Fruit fly (Drosophila melanogaster) whole organism, embryonic: ENCODE measurements around the gene CG4586.

Experiments
- Atf3 ChIP-seq: fragments of 200-800 bp; sonication (Bioruptor generic); optimal IDR thresholded peaks from 3 replicates; lab custom pipeline; 2016; ENCODE audit warnings: missing biosample characterization, missing genetic modification characterization
- B-H2 ChIP-seq: fragments of 200-800 bp; sonication (Bioruptor generic); optimal IDR thresholded peaks from 2 replicates; lab custom pipeline; 2018; ENCODE audit warnings: missing biosample characterization, mild to moderate bottlenecking, missing genetic modification characterization
- CG11085 ChIP-seq: fragments of 200-800 bp; sonication (Bioruptor generic); IDR thresholded peaks from 2 replicates; pipeline ENCODE4 v1.3.6; 2022; ENCODE audit warnings: missing biosample characterization, missing genetic modification characterization
- CG12744 ChIP-seq: fragments of 200-800 bp; sonication (Bioruptor generic); optimal IDR thresholded peaks from 2 replicates; lab custom pipeline; 2016; ENCODE audit warnings: missing biosample characterization, missing genetic modification characterization
- CG14710 ChIP-seq: fragments of 200-800 bp; sonication (Bioruptor generic); optimal IDR thresholded peaks from 3 replicates; lab custom pipeline; 2019; ENCODE audit warnings: missing biosample characterization, mild to moderate bottlenecking, missing genetic modification characterization, moderate library complexity
- CG15073 ChIP-seq: fragments of 200-800 bp; sonication (Bioruptor generic); optimal IDR thresholded peaks from 2 replicates; lab custom pipeline; 2016; ENCODE audit warnings: missing biosample characterization, missing genetic modification characterization
- CG1602 ChIP-seq: fragments of 200-800 bp; sonication (Bioruptor generic); optimal IDR thresholded peaks from 3 replicates; lab custom pipeline; 2016; ENCODE audit warnings: missing biosample characterization, missing genetic modification characterization
- CG17612 ChIP-seq: fragments of 200-800 bp; sonication (Bioruptor generic); IDR thresholded peaks from 2 replicates; pipeline ENCODE4 v1.3.6; 2022; ENCODE audit warnings: missing biosample characterization, missing genetic modification characterization
- CG18011 ChIP-seq: fragments of 200-800 bp; sonication (Bioruptor generic); optimal IDR thresholded peaks from 2 replicates; lab custom pipeline; 2017; ENCODE audit warnings: missing biosample characterization, missing genetic modification characterization, mild to moderate bottlenecking, moderate library complexity, missing genotype
- CG31365 ChIP-seq: fragments of 200-800 bp; sonication (Bioruptor generic); optimal IDR thresholded peaks from 2 replicates; lab custom pipeline; 2018; ENCODE audit warnings: missing biosample characterization, mild to moderate bottlenecking, missing genetic modification characterization
- CG34422 ChIP-seq: fragments of 200-800 bp; sonication (Bioruptor generic); IDR thresholded peaks from 3 replicates; pipeline ENCODE4 v1.3.6; 2022; ENCODE audit warnings: missing biosample characterization, missing genetic modification characterization
- CG3838 ChIP-seq: fragments of 200-800 bp; sonication (Bioruptor generic); optimal IDR thresholded peaks from 3 replicates; lab custom pipeline; 2016; ENCODE audit warnings: missing biosample characterization, missing genetic modification characterization
- CG4328 ChIP-seq: fragments of 200-800 bp; sonication (Bioruptor generic); optimal IDR thresholded peaks from 3 replicates; lab custom pipeline; 2017; ENCODE audit warnings: missing biosample characterization, missing genetic modification reagents, missing genetic modification characterization
- CG4854 ChIP-seq: fragments of 200-800 bp; sonication (Bioruptor generic); optimal IDR thresholded peaks from 2 replicates; lab custom pipeline; 2016; ENCODE audit warnings: missing biosample characterization, missing genetic modification characterization, inconsistent platforms
- CG7928 ChIP-seq: fragments of 200-800 bp; sonication (Bioruptor generic); optimal IDR thresholded peaks from 2 replicates; lab custom pipeline; 2017; ENCODE audit warnings: missing biosample characterization, mild to moderate bottlenecking, missing genetic modification characterization
- CG9215 ChIP-seq: fragments of 200-800 bp; sonication (Bioruptor generic); IDR thresholded peaks from 2 replicates; pipeline ENCODE4 v1.3.6; 2022; ENCODE audit warnings: missing biosample characterization, missing genetic modification characterization
- CG9727 ChIP-seq: fragments of 200-800 bp; sonication (Bioruptor generic); optimal IDR thresholded peaks from 3 replicates; lab custom pipeline; 2017; ENCODE audit warnings: missing biosample characterization, mild to moderate bottlenecking, missing genetic modification characterization
- D19B ChIP-seq: fragments of 200-800 bp; sonication (Bioruptor generic); optimal IDR thresholded peaks from 2 replicates; lab custom pipeline; 2017; ENCODE audit warnings: missing biosample characterization, mild to moderate bottlenecking, missing genetic modification characterization
- Dll ChIP-seq: fragments of 200-800 bp; sonication (Bioruptor generic); IDR thresholded peaks from 4 replicates; pipeline ENCODE4 v1.3.6; 2022; ENCODE audit warnings: missing biosample characterization, missing genetic modification characterization; ENCODE audit not compliant: partially characterized antibody
- HLHmδ ChIP-seq: fragments of 200-800 bp; sonication (Bioruptor generic); optimal IDR thresholded peaks from 2 replicates; lab custom pipeline; 2018; ENCODE audit warnings: missing biosample characterization, mild to moderate bottlenecking, missing genetic modification characterization, moderate library complexity
- Hr51 ChIP-seq, 2 experiments: fragments of 200-800 bp; sonication (Bioruptor generic); optimal IDR thresholded peaks; 2 replicates in 1 of 2; 3 replicates in 1 of 2; lab custom pipeline; 2016 to 2018; ENCODE audit warnings: missing biosample characterization in 2 of 2, missing genetic modification characterization in 2 of 2, mild to moderate bottlenecking in 1 of 2, moderate library complexity in 1 of 2
- Ptx1 ChIP-seq: fragments of 200-800 bp; sonication (Bioruptor generic); IDR thresholded peaks from 2 replicates; pipeline ENCODE4 v1.3.6; 2022; ENCODE audit warnings: missing biosample characterization, missing genetic modification characterization
- cg ChIP-seq: fragments of 200-800 bp; sonication (Bioruptor generic); optimal IDR thresholded peaks from 3 replicates; lab custom pipeline; 2019; ENCODE audit warnings: missing biosample characterization, mild to moderate bottlenecking, missing genetic modification characterization, moderate library complexity
- chif ChIP-seq, 2 experiments: fragments of 200-800 bp; sonication (Bioruptor generic); optimal IDR thresholded peaks; 3 replicates each; lab custom pipeline; 2016; ENCODE audit warnings: missing biosample characterization in 2 of 2, missing genetic modification characterization in 2 of 2
- corto ChIP-seq: fragments of 200-800 bp; sonication (Bioruptor generic); optimal IDR thresholded peaks from 2 replicates; lab custom pipeline; 2016; ENCODE audit warnings: missing biosample characterization, mild to moderate bottlenecking, missing genetic modification characterization, moderate library complexity
- crp ChIP-seq, 2 experiments: fragments of 200-800 bp; sonication (Bioruptor generic); optimal IDR thresholded peaks; 2 replicates in 1 of 2; 3 replicates in 1 of 2; lab custom pipeline; 2017; ENCODE audit warnings: missing biosample characterization in 2 of 2, missing genetic modification characterization in 2 of 2, mild to moderate bottlenecking in 1 of 2, moderate library complexity in 1 of 2
- cwo ChIP-seq: fragments of 200-800 bp; sonication (Bioruptor generic); optimal IDR thresholded peaks from 3 replicates; lab custom pipeline; 2017; ENCODE audit warnings: missing biosample characterization, missing genetic modification characterization, mild to moderate bottlenecking, moderate library complexity, missing genetic modification reagents
- dan ChIP-seq: fragments of 200-800 bp; sonication (Bioruptor generic); IDR thresholded peaks from 2 replicates; pipeline ENCODE4 v1.3.6; 2022; ENCODE audit warnings: missing biosample characterization, missing genetic modification characterization
- ems ChIP-seq: fragments of 200-800 bp; sonication (Bioruptor generic); optimal IDR thresholded peaks from 3 replicates; lab custom pipeline; 2016; ENCODE audit warnings: missing biosample characterization, missing genetic modification characterization
- esg ChIP-seq: fragments of 200-800 bp; sonication (Bioruptor generic); conservative IDR thresholded peaks from 2 replicates; pipeline ENCODE4 v1.3.6; 2022; ENCODE audit warnings: missing biosample characterization, missing genetic modification characterization
- gfzf ChIP-seq: fragments of 200-800 bp; sonication (Bioruptor generic); optimal IDR thresholded peaks from 2 replicates; lab custom pipeline; 2016; ENCODE audit warnings: missing biosample characterization, mild to moderate bottlenecking, missing genetic modification characterization, moderate library complexity
- gro ChIP-seq: fragments of 200-800 bp; sonication (Bioruptor generic); optimal IDR thresholded peaks from 2 replicates; lab custom pipeline; 2016; ENCODE audit warnings: missing biosample characterization, missing genetic modification characterization
- gsb ChIP-seq: fragments of 200-800 bp; sonication (Bioruptor generic); IDR thresholded peaks from 2 replicates; pipeline ENCODE4 v1.3.6; 2022; ENCODE audit warnings: missing biosample characterization, missing genetic modification characterization
- insv ChIP-seq, 2 experiments: fragments of 200-800 bp; sonication (Bioruptor generic); optimal IDR thresholded peaks; 3 replicates each; lab custom pipeline; 2016 to 2018; ENCODE audit warnings: missing biosample characterization in 2 of 2, missing genetic modification characterization in 2 of 2
- kah ChIP-seq: fragments of 200-800 bp; sonication (Bioruptor generic); optimal IDR thresholded peaks from 2 replicates; lab custom pipeline; 2018; ENCODE audit warnings: missing biosample characterization, mild to moderate bottlenecking, missing genetic modification characterization
- klu ChIP-seq: fragments of 200-800 bp; sonication (Bioruptor generic); IDR thresholded peaks from 2 replicates; pipeline ENCODE4 v1.3.6; 2022; ENCODE audit warnings: missing biosample characterization, missing genetic modification characterization
- knrl ChIP-seq: fragments of 200-800 bp; sonication (Bioruptor generic); IDR thresholded peaks from 3 replicates; pipeline ENCODE4 v1.3.6; 2022; ENCODE audit warnings: missing biosample characterization, missing genetic modification characterization; ENCODE audit not compliant: partially characterized antibody
- lmd ChIP-seq: fragments of 200-800 bp; sonication (Bioruptor generic); IDR thresholded peaks from 2 replicates; pipeline ENCODE4 v1.3.6; 2022; ENCODE audit warnings: missing biosample characterization, missing genetic modification characterization
- otp ChIP-seq: fragments of 200-800 bp; sonication (Bioruptor generic); IDR thresholded peaks from 3 replicates; pipeline ENCODE4, ENCODE4 v1.3.6; 2022; ENCODE audit warnings: missing biosample characterization, missing genetic modification characterization
- p53 ChIP-seq: fragments of 200-800 bp; sonication (Bioruptor generic); optimal IDR thresholded peaks from 2 replicates; lab custom pipeline; 2016; ENCODE audit warnings: missing biosample characterization, missing genetic modification characterization
- pho ChIP-seq: fragments of 200-800 bp; sonication (Bioruptor generic); optimal IDR thresholded peaks from 2 replicates; lab custom pipeline; 2016; ENCODE audit warnings: missing biosample characterization, missing genetic modification characterization
- sima ChIP-seq: fragments of 200-800 bp; sonication (Bioruptor generic); optimal IDR thresholded peaks from 2 replicates; lab custom pipeline; 2016; ENCODE audit warnings: missing biosample characterization, missing genetic modification characterization
- sug ChIP-seq: fragments of 200-800 bp; optimal IDR thresholded peaks from 2 replicates; lab custom pipeline; 2019; ENCODE audit warnings: missing biosample characterization, mild to moderate bottlenecking, missing genetic modification characterization, moderate library complexity
- tin ChIP-seq: fragments of 200-800 bp; sonication (Bioruptor generic); optimal IDR thresholded peaks from 3 replicates; lab custom pipeline; 2016; ENCODE audit warnings: missing biosample characterization, missing genetic modification characterization
- tup ChIP-seq: fragments of 200-800 bp; sonication (Bioruptor generic); optimal IDR thresholded peaks from 2 replicates; lab custom pipeline; 2016; ENCODE audit warnings: missing biosample characterization, mild to moderate bottlenecking, missing genetic modification characterization, moderate library complexity
- unc-4 ChIP-seq: fragments of 200-800 bp; sonication (Bioruptor generic); IDR thresholded peaks from 2 replicates; pipeline ENCODE4 v1.3.6; 2022; ENCODE audit warnings: missing biosample characterization, missing genetic modification characterization; ENCODE audit not compliant: partially characterized antibody
- vvl ChIP-seq: fragments of 200-800 bp; sonication (Bioruptor generic); IDR thresholded peaks from 2 replicates; pipeline ENCODE4 v1.3.6; 2022; ENCODE audit warnings: missing biosample characterization, missing genetic modification characterization
- zen2 ChIP-seq: fragments of 200-800 bp; sonication (Bioruptor generic); IDR thresholded peaks from 3 replicates; pipeline ENCODE4 v1.3.6; 2022; ENCODE audit warnings: missing biosample characterization, missing genetic modification characterization; ENCODE audit not compliant: partially characterized antibody

The CG4586 gene

DNA sequence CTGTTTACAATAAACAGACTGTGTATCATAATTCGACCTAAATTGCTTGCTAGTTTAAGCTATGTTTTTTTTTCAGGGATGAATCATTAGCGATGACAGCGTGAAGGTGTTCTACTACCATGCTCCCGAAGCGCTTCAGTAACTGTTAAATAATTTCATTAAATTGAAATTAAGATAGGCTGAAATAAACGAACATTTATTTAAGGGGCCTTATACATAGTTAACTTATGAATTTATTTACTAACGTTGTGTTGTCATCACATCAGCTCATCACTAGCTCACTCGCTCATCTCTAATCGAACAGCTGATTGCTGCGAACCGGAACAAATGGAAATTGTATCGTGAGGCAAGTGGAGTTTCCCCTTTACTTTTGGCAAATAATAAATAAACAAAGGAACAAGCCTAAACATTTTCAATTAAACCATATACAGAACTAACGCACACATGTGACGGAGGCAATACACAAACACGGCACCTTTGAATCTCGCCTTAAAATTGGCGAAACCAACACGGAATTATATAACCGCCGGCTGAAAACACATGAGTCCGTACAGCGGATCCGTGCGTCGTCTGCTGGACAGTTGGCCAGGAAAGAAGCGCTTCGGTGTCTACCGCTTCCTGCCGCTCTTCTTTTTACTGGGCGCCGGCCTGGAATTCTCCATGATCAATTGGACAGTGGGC, 41.5 kb downstream of the CG4586 start, which contains the start of the genes cm, sloth1 and sloth2 (continued):
- TF ChIP-seq CG4854 (GFP tag; lab: Kevin White, UChicago) = peak; percentile 64
- peak; percentile 87 for TF ChIP-seq esg (GFP tag; lab: Robert Waterston, UW)
- peak; percentile 18 for TF ChIP-seq corto (GFP tag; lab: Kevin White, UChicago)
- TF ChIP-seq CG15073 (GFP tag; lab: Kevin White, UChicago) = no peak
- TF ChIP-seq crp (GFP tag; optimal IDR thresholded peaks at IDR 0.05; lab: Kevin White, UChicago) = peak; percentile 62 to 93
- TF ChIP-seq B-H2 (GFP tag; lab: Kevin White, UChicago) = peak; percentile 84
- peak; percentile 26 for TF ChIP-seq p53
- TF ChIP-seq dan = peak; percentile 53; the same call in 1 of the 2 replicates
- peak; percentile 54 for TF ChIP-seq cwo (GFP tag; lab: Kevin White, UChicago)
- peak in 1 of 2 experiments; percentile 69 for TF ChIP-seq insv (GFP tag; optimal IDR thresholded peaks at IDR 0.05; lab: Kevin White, UChicago)
- peak; percentile 89 for TF ChIP-seq knrl (GFP tag; lab: Robert Waterston, UW)
- peak; percentile 78 for TF ChIP-seq Atf3 (GFP tag; lab: Kevin White, UChicago)
- no peak for TF ChIP-seq sima
- peak; percentile 69 for TF ChIP-seq CG4328 (GFP tag; lab: Kevin White, UChicago)
- peak; percentile 79 to 88 for TF ChIP-seq chif (GFP tag; optimal IDR thresholded peaks at IDR 0.05; lab: Kevin White, UChicago)
- TF ChIP-seq CG3838 (GFP tag; lab: Kevin White, UChicago) = peak; percentile 72
- peak; percentile 63; the same call in 1 of the 2 replicates for TF ChIP-seq CG17612
- TF ChIP-seq CG9215 (GFP tag; lab: Robert Waterston, UW) = peak; percentile 86
- TF ChIP-seq CG7928 (GFP tag; lab: Kevin White, UChicago) = peak; percentile 86
- peak; percentile 90 for TF ChIP-seq Ptx1 (GFP tag; lab: Robert Waterston, UW)
- TF ChIP-seq tin = peak; percentile 87
- no peak for TF ChIP-seq HLHmδ
- TF ChIP-seq gro (GFP tag; lab: Kevin White, UChicago) = peak; percentile 91
- peak; percentile 66 for TF ChIP-seq tup (GFP tag; lab: Kevin White, UChicago)
- TF ChIP-seq CG31365 (tag; lab: Kevin White, UChicago) = peak; percentile 33
- peak; percentile 95 for TF ChIP-seq Dll (GFP tag; lab: Robert Waterston, UW)
- TF ChIP-seq vvl (GFP tag; lab: Robert Waterston, UW) = peak; percentile 91
- peak; percentile 91 for TF ChIP-seq unc-4 (GFP tag; lab: Robert Waterston, UW)
- peak; percentile 79 for TF ChIP-seq CG12744 (GFP tag; lab: Kevin White, UChicago)
- TF ChIP-seq klu = peak; percentile 74
- TF ChIP-seq pho (GFP tag; lab: Kevin White, UChicago) = peak; percentile 87
- peak; percentile 83 for TF ChIP-seq CG11085 (GFP tag; lab: Robert Waterston, UW)
- TF ChIP-seq Hr51 (GFP tag; optimal IDR thresholded peaks at IDR 0.05; lab: Kevin White, UChicago) = peak; percentile 83 to 93
- peak; percentile 34 for TF ChIP-seq gfzf (GFP tag; lab: Kevin White, UChicago)
- TF ChIP-seq CG18011 (GFP tag; lab: Kevin White, UChicago) = peak; percentile 76
- TF ChIP-seq CG9727 (GFP tag; lab: Kevin White, UChicago) = peak; percentile 81
- TF ChIP-seq CG1602 (GFP tag; lab: Kevin White, UChicago) = peak; percentile 90
- TF ChIP-seq CG34422 (GFP tag; lab: Robert Waterston, UW) = peak; percentile 91
- TF ChIP-seq kah = peak; percentile 20
- peak; percentile 67 for TF ChIP-seq gsb (GFP tag; lab: Robert Waterston, UW)
- TF ChIP-seq otp = peak; percentile 73
- TF ChIP-seq D19B (GFP tag; lab: Kevin White, UChicago) = peak; percentile 54
- TF ChIP-seq cg (GFP tag; lab: Kevin White, UChicago) = no peak
- TF ChIP-seq lmd (GFP tag; lab: Robert Waterston, UW) = peak; percentile 88
- peak; percentile 74; the same call in 1 of the 3 replicates for TF ChIP-seq zen2
- TF ChIP-seq CG14710 (tag; lab: Kevin White, UChicago) = peak; percentile 85
- TF ChIP-seq ems (GFP tag; lab: Kevin White, UChicago) = peak; percentile 80
- peak; percentile 85 for TF ChIP-seq sug
